Fruit fly (Drosophila melanogaster) whole organism, embryonic: ENCODE results near the gene CG42514.

Experiments
- BtbVII ChIP-seq: fragments of 200-800 bp; sonication (Bioruptor generic); optimal IDR thresholded peaks from 3 replicates; lab custom pipeline; 2017; ENCODE audit warnings: missing biosample characterization, mild to moderate bottlenecking, missing genetic modification characterization
- CG5180 ChIP-seq: fragments of 200-800 bp; sonication (Bioruptor generic); optimal IDR thresholded peaks from 3 replicates; lab custom pipeline; 2017; ENCODE audit warnings: missing biosample characterization, missing genetic modification characterization, mild to moderate bottlenecking, moderate library complexity, missing genetic modification reagents
- YL-1 ChIP-seq: fragments of 200-800 bp; sonication (Bioruptor generic); optimal IDR thresholded peaks from 3 replicates; lab custom pipeline; 2017; ENCODE audit warnings: missing biosample characterization, mild to moderate bottlenecking, missing genetic modification characterization
- caup ChIP-seq: fragments of 200-800 bp; sonication (Bioruptor generic); optimal IDR thresholded peaks from 3 replicates; lab custom pipeline; 2017; ENCODE audit warnings: missing biosample characterization, mild to moderate bottlenecking, missing genetic modification characterization, moderate library complexity; ENCODE audit not compliant: severe bottlenecking
- org-1 ChIP-seq: fragments of 200-800 bp; sonication (Bioruptor generic); optimal IDR thresholded peaks from 2 replicates; lab custom pipeline; 2017; ENCODE audit warnings: missing biosample characterization, missing genetic modification characterization

dm6 chr3L:16489283-16489682 lies 6.8 kb downstream of the CG42514 start:
- TF ChIP-seq BtbVII (no peak), caup (GFP tag; lab: Kevin White, UChicago) (no peak), YL-1 (GFP tag; lab: Kevin White, UChicago) (no peak), CG5180 (no peak), org-1 (GFP tag; lab: Kevin White, UChicago) (no peak)
